Worm (Caenorhabditis elegans) whole organism, L1 larva: Measurements from ENCODE around the gene T28C6.7.

Experiments
- C04F5.9 ChIP-seq: sonication (generic microtip); optimal IDR thresholded peaks from 2 replicates; lab custom pipeline; 2016; ENCODE audit warnings: missing genetic modification characterization, missing compliant biosample characterization
- F16B12.6 ChIP-seq: fragments of 150-350 bp; optimal IDR thresholded peaks from 2 replicates; lab custom pipeline; 2014; ENCODE audit warnings: missing biosample characterization, missing genetic modification characterization
- aly-2 ChIP-seq: fragments of 150-350 bp; optimal IDR thresholded peaks from 2 replicates; lab custom pipeline; 2014; ENCODE audit warnings: missing biosample characterization, missing genetic modification characterization
- blmp-1 ChIP-seq: fragments of 150-350 bp; optimal IDR thresholded peaks from 2 replicates; lab custom pipeline; 2014; ENCODE audit warnings: missing biosample characterization, missing genetic modification characterization
- ceh-8 ChIP-seq: fragments of 200-800 bp; sonication (Bioruptor generic); optimal IDR thresholded peaks from 2 replicates; lab custom pipeline; 2018; ENCODE audit warnings: mild to moderate bottlenecking, missing genetic modification characterization, moderate library complexity, missing compliant biosample characterization
- ceh-82 ChIP-seq, 3 experiments: fragments of 150-350 bp in 1 of 3; sonication (generic microtip) in 2 of 3; optimal IDR thresholded peaks; 2 replicates each; lab custom pipeline; 2014 to 2017; ENCODE audit warnings: missing biosample characterization in 3 of 3, missing genetic modification characterization in 3 of 3
- ceh-88 ChIP-seq: fragments of 200-800 bp; sonication (Bioruptor generic); IDR thresholded peaks from 2 replicates; pipeline ENCODE4 v1.3.6; 2022; ENCODE audit warnings: missing genetic modification characterization, missing compliant biosample characterization
- ceh-90 ChIP-seq: sonication (generic microtip); optimal IDR thresholded peaks from 2 replicates; lab custom pipeline; 2016; ENCODE audit warnings: missing genetic modification characterization, missing compliant biosample characterization
- ces-1 ChIP-seq: fragments of 150-350 bp; optimal IDR thresholded peaks from 2 replicates; lab custom pipeline; 2014; ENCODE audit warnings: missing biosample characterization, missing genetic modification reagents, missing genetic modification characterization
- dpl-1 ChIP-seq, 3 experiments: fragments of 150-350 bp in 2 of 3; sonication (generic microtip) in 1 of 3; optimal IDR thresholded peaks; 2 replicates each; lab custom pipeline; 2014 to 2017; ENCODE audit warnings: missing biosample characterization in 3 of 3, missing genetic modification characterization in 3 of 3, missing genetic modification reagents in 3 of 3
- efl-1 ChIP-seq, 4 experiments: fragments of 150-350 bp; optimal IDR thresholded peaks in 3 of 4; peaks in 1 of 4; 1 replicate in 1 of 4; 2 replicates in 3 of 4; lab custom pipeline; 2014; ENCODE audit warnings: missing biosample characterization in 2 of 4, missing genetic modification characterization in 2 of 4, missing genetic modification reagents in 2 of 4
- egl-27 ChIP-seq, 2 experiments: fragments of 150-350 bp in 1 of 2; sonication (generic microtip); optimal IDR thresholded peaks; 3 replicates each; lab custom pipeline; 2017 to 2018; ENCODE audit warnings: missing biosample characterization in 2 of 2, missing genetic modification characterization in 2 of 2, missing genetic modification reagents in 2 of 2
- elt-2 ChIP-seq: sonication (generic microtip); optimal IDR thresholded peaks from 2 replicates; lab custom pipeline; 2016; ENCODE audit warnings: missing genetic modification characterization, mild to moderate bottlenecking, inconsistent platforms, missing compliant biosample characterization, missing genetic modification reagents
- fkh-8 ChIP-seq: sonication (generic microtip); optimal IDR thresholded peaks from 2 replicates; lab custom pipeline; 2016; ENCODE audit warnings: mild to moderate bottlenecking, missing genetic modification characterization, missing compliant biosample characterization
- grh-1 ChIP-seq: fragments of 200-800 bp; sonication (Bioruptor generic); IDR thresholded peaks from 2 replicates; pipeline ENCODE4 v1.3.6; 2022; ENCODE audit warnings: missing genetic modification reagents, missing genetic modification characterization, missing compliant biosample characterization
- lin-13 ChIP-seq: fragments of 150-350 bp; optimal IDR thresholded peaks from 2 replicates; lab custom pipeline; 2014; ENCODE audit warnings: missing biosample characterization, missing genetic modification reagents, missing genetic modification characterization
- lin-14 ChIP-seq: fragments of 200-800 bp; sonication (Bioruptor generic); optimal IDR thresholded peaks from 2 replicates; lab custom pipeline; 2018; ENCODE audit warnings: mild to moderate bottlenecking, missing genetic modification characterization, moderate library complexity, missing compliant biosample characterization
- lin-35 ChIP-seq, 2 experiments: fragments of 150-350 bp; optimal IDR thresholded peaks; 2 replicates each; lab custom pipeline; 2014; ENCODE audit warnings: missing biosample characterization in 2 of 2, missing genetic modification characterization in 2 of 2, missing genetic modification reagents in 2 of 2
- mdl-1 ChIP-seq, 2 experiments: fragments of 150-350 bp; optimal IDR thresholded peaks; 2 replicates each; lab custom pipeline; 2014 to 2017; ENCODE audit warnings: missing biosample characterization in 2 of 2, missing genetic modification characterization in 2 of 2, inconsistent platforms in 1 of 2
- mef-2 ChIP-seq: fragments of 150-350 bp; optimal IDR thresholded peaks from 2 replicates; lab custom pipeline; 2014; ENCODE audit warnings: missing biosample characterization, missing genetic modification characterization
- mep-1 ChIP-seq: fragments of 150-350 bp; optimal IDR thresholded peaks from 2 replicates; lab custom pipeline; 2014; ENCODE audit warnings: missing biosample characterization, missing genetic modification characterization
- nhr-237 ChIP-seq: fragments of 150-350 bp; optimal IDR thresholded peaks from 2 replicates; lab custom pipeline; 2014; ENCODE audit warnings: missing biosample characterization, missing genetic modification characterization
- nhr-28 ChIP-seq: fragments of 150-350 bp; optimal IDR thresholded peaks from 2 replicates; lab custom pipeline; 2014; ENCODE audit warnings: missing biosample characterization, missing genetic modification characterization
- nhr-77 ChIP-seq: fragments of 150-350 bp; optimal IDR thresholded peaks from 2 replicates; lab custom pipeline; 2014; ENCODE audit warnings: missing biosample characterization, missing genetic modification characterization
- nhr-90 ChIP-seq: sonication (generic microtip); optimal IDR thresholded peaks from 2 replicates; lab custom pipeline; 2016; ENCODE audit warnings: mild to moderate bottlenecking, missing genetic modification characterization, missing compliant biosample characterization; ENCODE audit not compliant: poor library complexity
- pag-3 ChIP-seq: sonication (generic microtip); optimal IDR thresholded peaks from 2 replicates; lab custom pipeline; 2017; ENCODE audit warnings: missing genetic modification characterization, mild to moderate bottlenecking, missing compliant biosample characterization, antibody characterized with exemption, borderline replicate concordance; ENCODE audit not compliant: insufficient read depth
- pax-3 ChIP-seq: fragments of 200-800 bp; sonication (Bioruptor generic); optimal IDR thresholded peaks from 2 replicates; lab custom pipeline; 2018; ENCODE audit warnings: mild to moderate bottlenecking, missing genetic modification characterization, moderate library complexity, missing compliant biosample characterization
- rnt-1 ChIP-seq: sonication (generic microtip); optimal IDR thresholded peaks from 2 replicates; lab custom pipeline; 2016; ENCODE audit warnings: mild to moderate bottlenecking, missing genetic modification characterization, moderate library complexity, missing compliant biosample characterization
- skn-1 ChIP-seq: fragments of 150-350 bp; optimal IDR thresholded peaks from 2 replicates; lab custom pipeline; 2014; ENCODE audit warnings: missing biosample characterization, missing genetic modification characterization
- snu-23 ChIP-seq: sonication (generic microtip); optimal IDR thresholded peaks from 2 replicates; lab custom pipeline; 2016; ENCODE audit warnings: missing genetic modification characterization, missing compliant biosample characterization
- sup-37 ChIP-seq: fragments of 200-800 bp; sonication (Bioruptor generic); optimal IDR thresholded peaks from 2 replicates; lab custom pipeline; 2018; ENCODE audit warnings: mild to moderate bottlenecking, missing genetic modification characterization, missing compliant biosample characterization
- tlp-1 ChIP-seq: fragments of 150-350 bp; optimal IDR thresholded peaks from 2 replicates; lab custom pipeline; 2014; ENCODE audit warnings: missing biosample characterization, missing genetic modification characterization
- unc-30 ChIP-seq: sonication (generic microtip); optimal IDR thresholded peaks from 2 replicates; lab custom pipeline; 2017; ENCODE audit warnings: missing biosample characterization, missing genetic modification characterization
- unc-98 ChIP-seq: fragments of 200-800 bp; sonication (Bioruptor generic); IDR thresholded peaks from 2 replicates; pipeline ENCODE4 v1.3.6; 2022; ENCODE audit warnings: missing genetic modification characterization, missing compliant biosample characterization
- vab-15 ChIP-seq: sonication (generic microtip); optimal IDR thresholded peaks from 2 replicates; lab custom pipeline; 2017; ENCODE audit warnings: missing genotype, mild to moderate bottlenecking, missing genetic modification characterization, missing compliant biosample characterization
- xbp-1 ChIP-seq: sonication (generic microtip); optimal IDR thresholded peaks from 2 replicates; lab custom pipeline; 2016; ENCODE audit warnings: missing genetic modification characterization, missing compliant biosample characterization

The T28C6.7 gene

ce11 chrIV:8848983-8849382, 21.4 kb downstream of the T28C6.7 start:
- TF ChIP-seq C04F5.9 (no peak), efl-1 (optimal IDR thresholded peaks at IDR 0.05; lab: Kevin White, UChicago) (no peak), efl-1 (GFP tag; optimal IDR thresholded peaks at IDR 0.05 in 1 of 2; lab: Kevin White, UChicago) (peak in 1 of 2 experiments; percentile 56)

DNA sequence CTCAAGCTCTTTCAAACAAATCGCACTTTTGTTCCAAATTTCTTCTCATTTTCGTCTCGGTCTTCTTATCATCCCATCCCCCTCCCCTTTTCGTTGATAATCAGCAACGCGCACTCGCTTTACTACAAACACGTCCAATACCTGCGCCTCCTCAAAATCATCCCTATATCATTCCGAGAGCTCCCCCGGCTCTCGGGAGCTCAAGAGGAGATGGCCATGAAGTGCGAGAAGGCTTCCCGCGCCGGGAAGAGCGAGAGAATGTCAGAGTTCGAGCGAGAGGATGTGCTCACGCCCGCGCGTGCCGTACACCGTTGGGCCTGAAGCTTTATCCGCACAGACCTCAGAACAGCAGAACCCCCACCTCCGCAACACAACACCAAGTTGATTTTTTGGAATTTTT, 23.2 kb downstream of the T28C6.7 start:
- no peak for TF ChIP-seq nhr-90 (tag; lab: Kevin White, UChicago)
- peak; percentile 45 for TF ChIP-seq rnt-1 (tag; lab: Kevin White, UChicago)
- TF ChIP-seq skn-1 = peak; percentile 5
- peak; percentile 65 for TF ChIP-seq lin-14 (GFP tag; lab: Kevin White, UChicago)

DNA sequence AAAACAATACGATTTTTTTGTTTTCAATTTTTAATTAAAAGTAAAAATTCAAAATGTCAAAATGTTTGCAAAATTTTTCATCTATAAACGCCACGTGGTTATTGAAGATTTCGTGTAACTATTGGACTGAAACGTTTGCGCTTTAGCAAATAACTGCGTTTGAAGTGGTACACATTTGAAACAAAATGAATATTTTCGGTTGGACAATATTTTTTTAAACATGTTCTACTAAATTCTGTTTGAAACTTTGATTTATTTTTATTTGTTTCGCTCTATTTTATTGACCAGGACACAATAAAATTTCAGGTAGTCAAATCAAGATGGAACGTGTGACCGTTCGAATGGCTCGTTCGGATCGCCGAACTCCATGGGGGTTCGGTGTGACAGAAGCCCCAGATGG, 24.6 kb downstream of the T28C6.7 start, which contains the start of gene alp-1:
alp-1 (plus strand) TSS at position 301 of the 400 bp plus-strand sequence.
- no peak for TF ChIP-seq pax-3 (tag; lab: Kevin White, UChicago)
- no peak for TF ChIP-seq fkh-8 (tag; lab: Kevin White, UChicago)
- TF ChIP-seq F16B12.6 (tag; lab: Kevin White, UChicago) = no peak
- no peak for TF ChIP-seq ceh-90
- no peak for TF ChIP-seq nhr-28 (tag; lab: Kevin White, UChicago)
- no peak for TF ChIP-seq dpl-1 (GFP tag; optimal IDR thresholded peaks at IDR 0.05; lab: Kevin White, UChicago)
- no peak for TF ChIP-seq vab-15 (tag; lab: Kevin White, UChicago)
- no peak for TF ChIP-seq ceh-82 (tag; optimal IDR thresholded peaks at IDR 0.05; lab: Kevin White, UChicago)
- TF ChIP-seq rnt-1 (tag; lab: Kevin White, UChicago) = no peak
- no peak for TF ChIP-seq pag-3 (tag; lab: Kevin White, UChicago)
- no peak for TF ChIP-seq tlp-1 (tag; lab: Kevin White, UChicago)
- TF ChIP-seq xbp-1 (tag; lab: Kevin White, UChicago) = no peak
- no peak for TF ChIP-seq snu-23 (GFP tag; lab: Kevin White, UChicago)
- TF ChIP-seq aly-2 (tag; lab: Kevin White, UChicago) = no peak

ce11 chrIV:8853301-8853700, 25.7 kb downstream of the T28C6.7 start:
- no peak for TF ChIP-seq pax-3 (tag; lab: Kevin White, UChicago)
- TF ChIP-seq lin-13 (GFP tag; lab: Kevin White, UChicago) = no peak
- TF ChIP-seq egl-27 (tag; optimal IDR thresholded peaks at IDR 0.05; lab: Kevin White, UChicago) = no peak
- TF ChIP-seq efl-1 (optimal IDR thresholded peaks at IDR 0.05; lab: Kevin White, UChicago) = no peak
- TF ChIP-seq efl-1 (GFP tag; optimal IDR thresholded peaks at IDR 0.05 in 1 of 2; lab: Kevin White, UChicago) = peak in 1 of 2 experiments; percentile 73
- no peak for TF ChIP-seq ceh-8
- no peak for TF ChIP-seq blmp-1 (tag; lab: Kevin White, UChicago)
- no peak for TF ChIP-seq sup-37 (GFP tag; lab: Kevin White, UChicago)
- TF ChIP-seq nhr-77 (tag; lab: Kevin White, UChicago) = no peak
- TF ChIP-seq mef-2 (tag; lab: Kevin White, UChicago) = no peak

- no peak for TF ChIP-seq elt-2 (tag; lab: Kevin White, UChicago)
- TF ChIP-seq pag-3 (tag; lab: Kevin White, UChicago) = no peak
- no peak for TF ChIP-seq ceh-8
- no peak for TF ChIP-seq grh-1
- TF ChIP-seq ceh-88 = no peak
- no peak for TF ChIP-seq unc-30 (tag; lab: Kevin White, UChicago)
- TF ChIP-seq ces-1 (GFP tag; lab: Kevin White, UChicago) = no peak
- TF ChIP-seq lin-35 (GFP tag; optimal IDR thresholded peaks at IDR 0.05; lab: Kevin White, UChicago) = no peak
- no peak for TF ChIP-seq unc-98 (GFP tag; lab: Robert Waterston, UW)
- no peak for TF ChIP-seq nhr-77 (tag; lab: Kevin White, UChicago)
- no peak for TF ChIP-seq ceh-82 (tag; optimal IDR thresholded peaks at IDR 0.05; lab: Kevin White, UChicago)
- TF ChIP-seq efl-1 (optimal IDR thresholded peaks at IDR 0.05; lab: Kevin White, UChicago) = no peak
- no peak for TF ChIP-seq efl-1 (GFP tag; optimal IDR thresholded peaks at IDR 0.05 in 1 of 2; lab: Kevin White, UChicago)
- TF ChIP-seq lin-14 (GFP tag; lab: Kevin White, UChicago) = no peak
- TF ChIP-seq mep-1 = no peak
- TF ChIP-seq snu-23 (GFP tag; lab: Kevin White, UChicago) = no peak
- TF ChIP-seq nhr-237 (tag; lab: Kevin White, UChicago) = no peak
- TF ChIP-seq tlp-1 (tag; lab: Kevin White, UChicago) = no peak
- TF ChIP-seq mdl-1 (tag; optimal IDR thresholded peaks at IDR 0.05; lab: Kevin White, UChicago) = no peak
- TF ChIP-seq, all 84 proteins: peak for 0
Measured at ce11 chrIV:8855963-8856362, 28.4 kb downstream of the T28C6.7 start, which contains the start of gene T11B7.5. Gene T11B7.5 (minus strand): TSS chrIV:8856063.
